Worm (Caenorhabditis elegans): Measurements from ENCODE around the gene arp-6.

Gene arp-6

ce11 chrII:8039416-8039815 lies 2.3 kb upstream of the arp-6 start, which contains the start of the genes ubh-4 and algn-6 (continued):
- TF ChIP-seq nhr-20 (tag; optimal IDR thresholded peaks at IDR 0.05) (peak; percentile 72), nhr-28 (tag; optimal IDR thresholded peaks at IDR 0.05) (no peak), unc-62 (GFP tag; optimal IDR thresholded peaks at IDR 0.05) (no peak), nhr-12 (tag; optimal IDR thresholded peaks at IDR 0.05) (no peak)

DNA sequence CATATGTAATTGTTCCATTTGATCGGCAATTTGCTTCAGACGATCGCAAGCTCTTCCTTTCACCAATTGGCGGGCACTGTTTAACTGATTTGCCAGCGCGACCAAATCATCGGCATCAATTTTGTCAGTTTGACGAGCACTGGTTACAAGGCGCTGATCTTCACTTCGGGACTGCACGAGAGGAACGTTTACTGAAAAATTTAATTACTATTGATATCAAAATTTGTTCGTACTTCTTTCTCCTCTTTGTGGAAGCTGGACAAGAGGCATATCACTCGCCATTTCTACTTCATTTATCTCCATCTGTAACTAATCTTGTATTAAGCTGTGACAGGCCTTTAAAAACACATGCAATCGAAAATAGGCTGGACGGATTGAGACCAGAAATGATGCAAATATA lies 717 bp upstream of the arp-6 start, which contains the start of gene C08B11.9:
C08B11.9 (minus strand) TSS at position 307 of the 400 bp plus-strand sequence.
- TF ChIP-seq mdl-1 (tag; optimal IDR thresholded peaks at IDR 0.05) = no peak
- no peak for TF ChIP-seq fos-1 (tag; optimal IDR thresholded peaks at IDR 0.05)
- no peak for TF ChIP-seq nhr-19 (GFP tag; conservative IDR thresholded peaks at IDR 0.05)
- no peak for TF ChIP-seq egl-13 (tag; optimal IDR thresholded peaks at IDR 0.05)
- TF ChIP-seq vab-15 (tag; optimal IDR thresholded peaks at IDR 0.05) = no peak
- no peak for TF ChIP-seq snpc-4 (tag; optimal IDR thresholded peaks at IDR 0.05)
- TF ChIP-seq sptf-1 (tag; optimal IDR thresholded peaks at IDR 0.05) = no peak
- TF ChIP-seq grh-1 (GFP tag; IDR thresholded peaks at IDR 0.05) = no peak
- TF ChIP-seq lin-15B (tag; optimal IDR thresholded peaks at IDR 0.05) = no peak
- TF ChIP-seq aly-2 (tag; optimal IDR thresholded peaks at IDR 0.05) = no peak
- TF ChIP-seq ama-1 (optimal IDR thresholded peaks at IDR 0.05) = no peak
- TF ChIP-seq zag-1 (tag; optimal IDR thresholded peaks at IDR 0.05) = no peak
- TF ChIP-seq ceh-90 (tag; optimal IDR thresholded peaks at IDR 0.05) = no peak
- TF ChIP-seq mef-2 (tag; optimal IDR thresholded peaks at IDR 0.05) = no peak
- TF ChIP-seq unc-98 (GFP tag; IDR thresholded peaks at IDR 0.05) = no peak
- no peak for TF ChIP-seq efl-1 (optimal IDR thresholded peaks at IDR 0.05)
- TF ChIP-seq efl-1 (GFP tag; optimal IDR thresholded peaks at IDR 0.05 in 1 of 2) = no peak
- no peak for TF ChIP-seq nhr-84 (tag; optimal IDR thresholded peaks at IDR 0.05)
- no peak for TF ChIP-seq hlh-4 (tag; optimal IDR thresholded peaks at IDR 0.05)

DNA sequence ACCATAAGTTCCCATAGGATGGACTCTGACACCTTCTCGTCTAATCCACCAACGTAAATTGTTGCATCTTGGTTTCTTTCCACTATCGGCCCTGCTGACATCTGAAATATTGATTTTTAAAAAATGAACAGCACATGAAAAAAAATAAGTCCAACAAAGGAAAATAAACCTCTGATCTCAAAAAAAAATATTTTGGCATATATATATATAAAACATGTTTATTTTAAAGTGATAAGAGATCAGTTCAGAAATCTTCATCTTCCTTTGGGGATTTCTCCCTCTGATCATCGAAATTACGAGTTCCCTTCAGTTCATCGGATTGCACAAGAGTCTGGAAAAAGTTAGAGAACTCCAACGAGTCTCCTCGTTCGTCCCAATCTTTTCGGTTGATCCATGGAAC lies 1.5 kb downstream of the arp-6 start, which contains the start of gene sap-49:
sap-49 (minus strand) TSS at position 101 of the 400 bp plus-strand sequence.
- TF ChIP-seq lsy-2 (tag; optimal IDR thresholded peaks at IDR 0.05) (no peak), unc-86 (tag; optimal IDR thresholded peaks at IDR 0.05) (no peak), zip-4 (GFP tag; optimal IDR thresholded peaks at IDR 0.05) (no peak), pax-3 (tag; optimal IDR thresholded peaks at IDR 0.05) (no peak), unc-30 (tag; optimal IDR thresholded peaks at IDR 0.05) (no peak), lin-35 (GFP tag; optimal IDR thresholded peaks at IDR 0.05) (no peak), blmp-1 (tag; optimal IDR thresholded peaks at IDR 0.05) (no peak), vab-15 (tag; optimal IDR thresholded peaks at IDR 0.05) (no peak), aha-1 (tag; optimal IDR thresholded peaks at IDR 0.05) (no peak), ama-1 (optimal IDR thresholded peaks at IDR 0.05) (no peak), ces-1 (GFP tag; optimal IDR thresholded peaks at IDR 0.05) (no peak), jun-1 (tag; optimal IDR thresholded peaks at IDR 0.05) (no peak)

DNA sequence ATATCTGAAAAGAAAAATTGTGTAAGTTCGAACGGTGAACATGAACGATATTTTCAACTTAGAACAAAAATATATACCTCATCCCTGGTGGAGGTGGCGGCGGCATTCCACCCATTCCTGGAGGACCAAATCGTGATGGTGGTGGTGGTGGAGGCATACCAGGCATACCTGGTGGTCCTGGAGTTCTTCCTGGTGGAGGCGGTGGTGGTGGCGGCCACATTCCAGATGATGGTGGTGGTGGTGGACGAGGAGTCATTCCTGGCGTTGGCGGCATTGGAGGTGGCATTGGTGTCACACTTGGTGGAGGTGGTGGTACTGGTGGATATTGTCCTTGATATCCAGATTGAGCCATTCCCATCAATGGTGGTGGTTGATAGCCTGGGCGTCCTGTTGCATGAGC lies 2.5 kb downstream of the arp-6 start:
- TF ChIP-seq nhr-237 (tag; optimal IDR thresholded peaks at IDR 0.05) = no peak
- TF ChIP-seq vab-15 (tag; optimal IDR thresholded peaks at IDR 0.05) = no peak
- TF ChIP-seq nhr-19 (GFP tag; conservative IDR thresholded peaks at IDR 0.05) = no peak
- TF ChIP-seq nhr-84 (tag; optimal IDR thresholded peaks at IDR 0.05) = no peak
- TF ChIP-seq dpl-1 (GFP tag; optimal IDR thresholded peaks at IDR 0.05) = no peak
- no peak for TF ChIP-seq lin-35 (GFP tag; optimal IDR thresholded peaks at IDR 0.05)
- TF ChIP-seq mab-9 (GFP tag; IDR thresholded peaks at IDR 0.05) = no peak
- TF ChIP-seq mep-1 (tag; optimal IDR thresholded peaks at IDR 0.05) = no peak
- TF ChIP-seq nhr-47 (tag; optimal IDR thresholded peaks at IDR 0.05) = no peak
- no peak for TF ChIP-seq pax-3 (tag; optimal IDR thresholded peaks at IDR 0.05)
- no peak for TF ChIP-seq hlh-4 (tag; optimal IDR thresholded peaks at IDR 0.05)
- no peak for TF ChIP-seq aha-1 (tag; optimal IDR thresholded peaks at IDR 0.05)
- no peak for TF ChIP-seq hlh-17 (GFP tag; optimal IDR thresholded peaks at IDR 0.05; ENCODE audit: borderline replicate concordance)
- TF ChIP-seq blmp-1 (tag; optimal IDR thresholded peaks at IDR 0.05) = no peak
- TF ChIP-seq irx-1 (tag; optimal IDR thresholded peaks at IDR 0.05) = no peak
- no peak for TF ChIP-seq nhr-12 (tag; optimal IDR thresholded peaks at IDR 0.05)
- TF ChIP-seq nhr-11 (tag; optimal IDR thresholded peaks at IDR 0.05) = no peak
- TF ChIP-seq swsn-7 (tag; optimal IDR thresholded peaks at IDR 0.05) = no peak
- TF ChIP-seq ets-5 (GFP tag; IDR thresholded peaks at IDR 0.05) = no peak
- no peak for TF ChIP-seq efl-3 (GFP tag; optimal IDR thresholded peaks at IDR 0.05)

All from whole organism, L1 larva.